Worm (Caenorhabditis elegans) whole organism, mixed stage, embryonic: ENCODE data around the gene W02H5.8.

Source experiments
- M03D4.4 ChIP-seq: sonication (generic microtip); optimal IDR thresholded peaks from 2 replicates; lab custom pipeline; 2017; ENCODE audit warnings: mild to moderate bottlenecking, missing genetic modification characterization, missing compliant biosample characterization
- elt-1 ChIP-seq: sonication (generic microtip); optimal IDR thresholded peaks from 2 replicates; lab custom pipeline; 2017; ENCODE audit warnings: missing genetic modification characterization, mild to moderate bottlenecking, missing compliant biosample characterization, antibody characterized with exemption, moderate library complexity, borderline replicate concordance; ENCODE audit not compliant: insufficient read depth
- lsy-2 ChIP-seq: fragments of 150-350 bp; optimal IDR thresholded peaks from 2 replicates; lab custom pipeline; 2014; ENCODE audit warnings: missing biosample characterization, missing genetic modification characterization
- nhr-237 ChIP-seq: fragments of 150-350 bp; optimal IDR thresholded peaks from 2 replicates; lab custom pipeline; 2014; ENCODE audit warnings: missing biosample characterization, missing genetic modification characterization
- snpc-4 ChIP-seq: fragments of 150-350 bp; optimal IDR thresholded peaks from 2 replicates; lab custom pipeline; 2014; ENCODE audit warnings: missing biosample characterization, missing genetic modification characterization

DNA sequence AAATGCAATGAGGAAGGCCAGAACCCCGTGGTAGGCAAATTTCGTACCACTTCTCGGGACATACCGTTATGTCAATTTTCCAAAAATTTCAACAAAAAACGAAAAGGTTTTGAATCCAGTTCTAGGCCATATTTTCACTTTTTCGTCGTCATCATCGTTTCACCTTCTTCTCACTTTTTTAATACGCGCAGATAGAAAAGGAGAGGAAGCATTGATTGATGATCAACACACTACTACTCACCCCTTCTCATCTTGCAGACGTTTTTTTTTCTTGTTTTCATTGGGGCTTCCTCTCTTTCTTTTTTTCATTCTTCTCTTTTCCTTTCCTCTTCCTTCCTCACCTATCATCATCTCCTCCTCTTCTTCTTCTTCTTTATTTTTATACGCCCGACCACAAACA, 23.2 kb upstream of the W02H5.8 start:
- TF ChIP-seq lsy-2 (tag; lab: Kevin White, UChicago) (no peak), M03D4.4 (tag; lab: Kevin White, UChicago) (no peak), elt-1 (tag; lab: Kevin White, UChicago) (no peak), nhr-237 (tag; lab: Kevin White, UChicago) (no peak), snpc-4 (tag; lab: Kevin White, UChicago) (no peak)
